Worm (Caenorhabditis elegans): ENCODE data around the gene ZK856.7.

The ZK856.7 gene

DNA sequence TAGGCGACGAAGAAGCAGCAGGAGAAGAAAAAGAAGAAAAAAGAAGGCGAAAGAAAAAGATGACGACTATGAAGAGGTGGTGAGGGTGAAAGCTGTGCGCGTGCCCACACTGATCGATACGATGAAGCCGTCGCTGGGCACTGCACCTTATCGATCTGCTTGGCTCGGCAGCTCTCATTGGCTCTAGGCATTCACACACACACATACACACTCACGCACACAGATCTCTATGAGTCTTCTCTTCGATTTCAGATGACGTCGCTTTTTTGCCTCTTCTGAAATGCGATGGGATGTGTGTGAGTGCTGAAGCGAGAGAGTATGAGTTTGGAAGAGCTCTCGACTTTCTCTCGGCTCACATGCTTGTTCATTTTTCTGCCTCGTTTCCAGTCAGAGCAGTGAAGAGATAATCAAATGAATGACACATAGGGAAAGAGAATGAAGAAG lies 27.2 kb upstream of the ZK856.7 start (continued):
- TF ChIP-seq blmp-1 (tag; optimal IDR thresholded peaks at IDR 0.05; ENCODE audit: insufficient read depth) (no peak), lin-39 (tag; optimal IDR thresholded peaks at IDR 0.05) (peak; percentile 66), sma-3 (GFP tag; optimal IDR thresholded peaks at IDR 0.05) (no peak), ztf-4 (tag; optimal IDR thresholded peaks at IDR 0.05) (peak; percentile 58), nhr-21 (tag; optimal IDR thresholded peaks at IDR 0.05) (peak; percentile 55), nhr-237 (tag; optimal IDR thresholded peaks at IDR 0.05) (no peak), nhr-6 (tag; optimal IDR thresholded peaks at IDR 0.05) (peak; percentile 86), unc-62 (GFP tag; optimal IDR thresholded peaks at IDR 0.05) (no peak), ama-1 (optimal IDR thresholded peaks at IDR 0.05) (no peak), F13H6.1 (tag; optimal IDR thresholded peaks at IDR 0.05) (peak; percentile 79), ZK546.5 (tag; optimal IDR thresholded peaks at IDR 0.05) (no peak), ztf-11 (tag; optimal IDR thresholded peaks at IDR 0.05) (peak; percentile 40), nhr-11 (tag; optimal IDR thresholded peaks at IDR 0.05) (no peak), unc-55 (GFP tag; optimal IDR thresholded peaks at IDR 0.05) (peak; percentile 96), unc-39 (tag; optimal IDR thresholded peaks at IDR 0.05) (peak; percentile 60), nhr-129 (tag; optimal IDR thresholded peaks at IDR 0.05) (peak; percentile 92), lin-11 (tag; optimal IDR thresholded peaks at IDR 0.05) (peak; percentile 97), elt-3 (tag; optimal IDR thresholded peaks at IDR 0.05) (no peak), nhr-10 (tag; optimal IDR thresholded peaks at IDR 0.05) (no peak)

- TF ChIP-seq ztf-11 (tag; optimal IDR thresholded peaks at IDR 0.05): no peak
- no peak for TF ChIP-seq nhr-11 (tag; optimal IDR thresholded peaks at IDR 0.05)
- no peak for TF ChIP-seq peb-1 (tag; optimal IDR thresholded peaks at IDR 0.05)
- no peak for TF ChIP-seq elt-3 (tag; optimal IDR thresholded peaks at IDR 0.05)
- TF ChIP-seq zag-1 (tag; optimal IDR thresholded peaks at IDR 0.05): no peak
- no peak for TF ChIP-seq ceh-16 (tag; optimal IDR thresholded peaks at IDR 0.05)
- TF ChIP-seq elt-1 (tag; optimal IDR thresholded peaks at IDR 0.05): no peak
- peak; percentile 96 for TF ChIP-seq blmp-1 (tag; optimal IDR thresholded peaks at IDR 0.05; ENCODE audit: insufficient read depth)
- TF ChIP-seq mab-5 (tag; optimal IDR thresholded peaks at IDR 0.05): no peak
- no peak for TF ChIP-seq mdl-1 (tag; optimal IDR thresholded peaks at IDR 0.05)
- TF ChIP-seq alr-1 (tag; optimal IDR thresholded peaks at IDR 0.05): no peak
- TF ChIP-seq nhr-6 (tag; optimal IDR thresholded peaks at IDR 0.05): peak; percentile 6
- no peak for TF ChIP-seq nhr-237 (tag; optimal IDR thresholded peaks at IDR 0.05)
- no peak for TF ChIP-seq egl-27 (tag; optimal IDR thresholded peaks at IDR 0.05)
- no peak for TF ChIP-seq mbf-1 (tag; optimal IDR thresholded peaks at IDR 0.05)
- no peak for TF ChIP-seq ZK546.5 (tag; optimal IDR thresholded peaks at IDR 0.05)
- peak; percentile 79 for TF ChIP-seq C34F6.9 (tag; optimal IDR thresholded peaks at IDR 0.05)
- TF ChIP-seq nhr-12 (tag; optimal IDR thresholded peaks at IDR 0.05): no peak
- no peak for TF ChIP-seq aly-2 (tag; optimal IDR thresholded peaks at IDR 0.05)
- no peak for TF ChIP-seq ama-1 (optimal IDR thresholded peaks at IDR 0.05)
- no peak for TF ChIP-seq dmd-4 (tag; optimal IDR thresholded peaks at IDR 0.05)
- TF ChIP-seq sma-9 (GFP tag; optimal IDR thresholded peaks at IDR 0.05): no peak
- TF ChIP-seq sma-9 (tag; optimal IDR thresholded peaks at IDR 0.05): no peak
- TF ChIP-seq ceh-82 (tag; optimal IDR thresholded peaks at IDR 0.05): no peak
- no peak for TF ChIP-seq nhr-21 (tag; optimal IDR thresholded peaks at IDR 0.05)
- TF ChIP-seq Y55F3AM.14 (GFP tag; optimal IDR thresholded peaks at IDR 0.05): no peak
- TF ChIP-seq gmeb-1 (tag; optimal IDR thresholded peaks at IDR 0.05): peak; percentile 20
- no peak for TF ChIP-seq lin-11 (tag; optimal IDR thresholded peaks at IDR 0.05)
- peak; percentile 30 for TF ChIP-seq lin-13 (GFP tag; optimal IDR thresholded peaks at IDR 0.05)
- peak; percentile 64 for TF ChIP-seq nhr-129 (tag; optimal IDR thresholded peaks at IDR 0.05)
- peak; percentile 63 for TF ChIP-seq F13H6.1 (tag; optimal IDR thresholded peaks at IDR 0.05)
- peak; percentile 50 for TF ChIP-seq nhr-25 (tag; optimal IDR thresholded peaks at IDR 0.05)
- peak; percentile 62 for TF ChIP-seq crh-2 (tag; optimal IDR thresholded peaks at IDR 0.05)
- TF ChIP-seq sma-3 (GFP tag; optimal IDR thresholded peaks at IDR 0.05): peak; percentile 72
- TF ChIP-seq lsy-2 (tag; optimal IDR thresholded peaks at IDR 0.05): peak; percentile 15 to 76
- TF ChIP-seq nhr-77 (tag; optimal IDR thresholded peaks at IDR 0.05): no peak
- TF ChIP-seq ztf-1 (GFP tag; conservative IDR thresholded peaks at IDR 0.05): no peak
- no peak for TF ChIP-seq lin-39 (tag; optimal IDR thresholded peaks at IDR 0.05)
- TF ChIP-seq unc-39 (tag; optimal IDR thresholded peaks at IDR 0.05): no peak
- peak; percentile 28 for TF ChIP-seq fos-1 (tag; optimal IDR thresholded peaks at IDR 0.05)
- peak; percentile 65 for TF ChIP-seq unc-55 (GFP tag; optimal IDR thresholded peaks at IDR 0.05)
These were observed 23.7 kb upstream of the ZK856.7 start for ce11 chrV:10178166-10178565.

Measured in whole organism, L2 larva.